Worm (Caenorhabditis elegans) whole organism, mixed stage, embryonic: ENCODE measurements around the gene C31B8.7.

ENCODE experiments used
- M03D4.4 ChIP-seq: sonication (generic microtip); optimal IDR thresholded peaks from 2 replicates; lab custom pipeline; 2017; ENCODE audit warnings: mild to moderate bottlenecking, missing genetic modification characterization, missing compliant biosample characterization
- bed-3 ChIP-seq: fragments of 200-800 bp; sonication (Bioruptor generic); optimal IDR thresholded peaks from 3 replicates; lab custom pipeline; 2018; ENCODE audit warnings: mild to moderate bottlenecking, missing genetic modification characterization, moderate library complexity, missing compliant biosample characterization
- blmp-1 ChIP-seq: fragments of 150-350 bp; optimal IDR thresholded peaks from 2 replicates; lab custom pipeline; 2014; ENCODE audit warnings: missing biosample characterization, missing genetic modification characterization
- ceh-39 ChIP-seq: fragments of 150-350 bp; optimal IDR thresholded peaks from 2 replicates; lab custom pipeline; 2014; ENCODE audit warnings: missing biosample characterization, missing genetic modification characterization
- ceh-43 ChIP-seq: fragments of 200-800 bp; sonication (Bioruptor generic); optimal IDR thresholded peaks from 2 replicates; lab custom pipeline; 2018; ENCODE audit warnings: mild to moderate bottlenecking, missing genetic modification characterization, moderate library complexity, missing compliant biosample characterization
- ceh-83 ChIP-seq: fragments of 200-800 bp; sonication (Bioruptor generic); optimal IDR thresholded peaks from 2 replicates; lab custom pipeline; 2018; ENCODE audit warnings: mild to moderate bottlenecking, missing genetic modification characterization, missing compliant biosample characterization
- ces-1 ChIP-seq: fragments of 150-350 bp; optimal IDR thresholded peaks from 2 replicates; lab custom pipeline; 2014; ENCODE audit warnings: missing biosample characterization, missing genetic modification reagents, missing genetic modification characterization
- cnd-1 ChIP-seq: fragments of 200-800 bp; sonication (Bioruptor generic); optimal IDR thresholded peaks from 2 replicates; lab custom pipeline; 2018; ENCODE audit warnings: mild to moderate bottlenecking, missing genetic modification characterization, missing compliant biosample characterization
- drap-1 ChIP-seq: fragments of 200-800 bp; sonication (Bioruptor generic); optimal IDR thresholded peaks from 3 replicates; lab custom pipeline; 2018; ENCODE audit warnings: mild to moderate bottlenecking, missing genetic modification characterization, missing compliant biosample characterization
- elt-1 ChIP-seq: sonication (generic microtip); optimal IDR thresholded peaks from 2 replicates; lab custom pipeline; 2017; ENCODE audit warnings: missing genetic modification characterization, mild to moderate bottlenecking, missing compliant biosample characterization, antibody characterized with exemption, moderate library complexity, borderline replicate concordance; ENCODE audit not compliant: insufficient read depth
- elt-3 ChIP-seq: fragments of 150-350 bp; optimal IDR thresholded peaks from 2 replicates; lab custom pipeline; 2014; ENCODE audit warnings: missing biosample characterization, missing genetic modification characterization
- flh-1 ChIP-seq: fragments of 200-800 bp; sonication (Bioruptor generic); optimal IDR thresholded peaks from 2 replicates; lab custom pipeline; 2018; ENCODE audit warnings: mild to moderate bottlenecking, missing genetic modification characterization, moderate library complexity, missing compliant biosample characterization
- ham-2 ChIP-seq: fragments of 200-800 bp; sonication (Bioruptor generic); optimal IDR thresholded peaks from 2 replicates; lab custom pipeline; 2018; ENCODE audit warnings: mild to moderate bottlenecking, missing genetic modification characterization, missing compliant biosample characterization
- hlh-1 ChIP-seq: fragments of 150-350 bp; optimal IDR thresholded peaks from 2 replicates; lab custom pipeline; 2014; ENCODE audit warnings: missing biosample characterization, missing genetic modification reagents, missing genetic modification characterization
- lin-13 ChIP-seq: fragments of 150-350 bp; optimal IDR thresholded peaks from 2 replicates; lab custom pipeline; 2014; ENCODE audit warnings: missing biosample characterization, missing genetic modification characterization
- lin-32 ChIP-seq: fragments of 200-800 bp; sonication (Bioruptor generic); optimal IDR thresholded peaks from 2 replicates; lab custom pipeline; 2018; ENCODE audit warnings: mild to moderate bottlenecking, missing genetic modification characterization, missing compliant biosample characterization
- lsy-2 ChIP-seq: fragments of 150-350 bp; optimal IDR thresholded peaks from 2 replicates; lab custom pipeline; 2014; ENCODE audit warnings: missing biosample characterization, missing genetic modification characterization
- mab-5 ChIP-seq: fragments of 150-350 bp; optimal IDR thresholded peaks from 2 replicates; lab custom pipeline; 2014; ENCODE audit warnings: missing biosample characterization, missing genetic modification characterization
- mep-1 ChIP-seq: fragments of 150-350 bp; optimal IDR thresholded peaks from 2 replicates; lab custom pipeline; 2017; ENCODE audit warnings: missing biosample characterization, missing genetic modification reagents, missing genetic modification characterization, inconsistent platforms
- mls-2 ChIP-seq: sonication (generic microtip); optimal IDR thresholded peaks from 2 replicates; lab custom pipeline; 2016; ENCODE audit warnings: mild to moderate bottlenecking, missing genetic modification characterization, moderate library complexity, missing compliant biosample characterization
- nhr-12 ChIP-seq: fragments of 150-350 bp; optimal IDR thresholded peaks from 2 replicates; lab custom pipeline; 2014; ENCODE audit warnings: missing biosample characterization, missing genetic modification characterization
- nhr-2 ChIP-seq: fragments of 150-350 bp; optimal IDR thresholded peaks from 2 replicates; lab custom pipeline; 2014; ENCODE audit warnings: missing biosample characterization, missing genetic modification characterization
- nhr-237 ChIP-seq: fragments of 150-350 bp; optimal IDR thresholded peaks from 2 replicates; lab custom pipeline; 2014; ENCODE audit warnings: missing biosample characterization, missing genetic modification characterization
- nhr-28 ChIP-seq: fragments of 150-350 bp; optimal IDR thresholded peaks from 2 replicates; lab custom pipeline; 2014; ENCODE audit warnings: missing biosample characterization, missing genetic modification characterization
- nhr-76 ChIP-seq: sonication (generic microtip); optimal IDR thresholded peaks from 2 replicates; lab custom pipeline; 2017; ENCODE audit warnings: missing biosample characterization, missing genetic modification characterization
- pha-4 ChIP-seq: fragments of 150-350 bp; optimal IDR thresholded peaks from 2 replicates; lab custom pipeline; 2018; ENCODE audit warnings: missing biosample characterization, missing genetic modification reagents, missing genetic modification characterization
- snpc-4 ChIP-seq: fragments of 150-350 bp; optimal IDR thresholded peaks from 2 replicates; lab custom pipeline; 2014; ENCODE audit warnings: missing biosample characterization, missing genetic modification characterization
- sptf-1 ChIP-seq: sonication (generic microtip); optimal IDR thresholded peaks from 2 replicates; lab custom pipeline; 2017; ENCODE audit warnings: mild to moderate bottlenecking, missing genetic modification characterization, moderate library complexity, missing compliant biosample characterization
- tbx-8 ChIP-seq: fragments of 200-800 bp; sonication (Bioruptor generic); optimal IDR thresholded peaks from 2 replicates; lab custom pipeline; 2018; ENCODE audit warnings: mild to moderate bottlenecking, missing genetic modification characterization, moderate library complexity, missing compliant biosample characterization
- unc-120 ChIP-seq: sonication (generic microtip); optimal IDR thresholded peaks from 2 replicates; lab custom pipeline; 2017; ENCODE audit warnings: missing genetic modification characterization, missing compliant biosample characterization; ENCODE audit not compliant: poor library complexity, severe bottlenecking
- unc-39 ChIP-seq: fragments of 150-350 bp; optimal IDR thresholded peaks from 2 replicates; lab custom pipeline; 2014; ENCODE audit warnings: missing biosample characterization, missing genetic modification characterization
- unc-62 ChIP-seq: fragments of 150-350 bp; optimal IDR thresholded peaks from 2 replicates; lab custom pipeline; 2014; ENCODE audit warnings: missing biosample characterization, missing genetic modification reagents, missing genetic modification characterization
- zip-8 ChIP-seq: fragments of 150-350 bp; optimal IDR thresholded peaks from 2 replicates; lab custom pipeline; 2014; ENCODE audit warnings: missing biosample characterization, missing genetic modification characterization
- ztf-11 ChIP-seq: fragments of 150-350 bp; optimal IDR thresholded peaks from 2 replicates; lab custom pipeline; 2014; ENCODE audit warnings: missing biosample characterization, missing genetic modification characterization

The C31B8.7 gene

ce11 chrV:2888265-2888664 is 14.9 kb downstream of the C31B8.7 start:
- no peak for TF ChIP-seq lsy-2 (tag; lab: Kevin White, UChicago)
- no peak for TF ChIP-seq elt-1 (tag; lab: Kevin White, UChicago)
- TF ChIP-seq bed-3 (GFP tag; lab: Kevin White, UChicago) = no peak
- TF ChIP-seq lin-32 (GFP tag; lab: Kevin White, UChicago) = no peak
- no peak for TF ChIP-seq cnd-1
- TF ChIP-seq ceh-43 = no peak
- no peak for TF ChIP-seq nhr-28 (tag; lab: Kevin White, UChicago)
- TF ChIP-seq ces-1 (GFP tag; lab: Kevin White, UChicago) = no peak
- TF ChIP-seq pha-4 = no peak
- no peak for TF ChIP-seq zip-8 (tag; lab: Kevin White, UChicago)
- TF ChIP-seq snpc-4 (tag; lab: Kevin White, UChicago) = no peak
- TF ChIP-seq ceh-83 (GFP tag; lab: Kevin White, UChicago) = no peak
- TF ChIP-seq mab-5 (tag; lab: Kevin White, UChicago) = no peak
- no peak for TF ChIP-seq nhr-76 (tag; lab: Kevin White, UChicago)
- no peak for TF ChIP-seq tbx-8 (GFP tag; lab: Kevin White, UChicago)
- no peak for TF ChIP-seq mep-1 (tag; lab: Kevin White, UChicago)
- no peak for TF ChIP-seq ham-2
- TF ChIP-seq unc-120 (tag; lab: Kevin White, UChicago) = no peak
- TF ChIP-seq nhr-2 = no peak

- TF ChIP-seq bed-3 (GFP tag; lab: Kevin White, UChicago) (no peak), ztf-11 (tag; lab: Kevin White, UChicago) (no peak), unc-62 (GFP tag; lab: Kevin White, UChicago) (no peak), nhr-237 (tag; lab: Kevin White, UChicago) (no peak), ceh-83 (GFP tag; lab: Kevin White, UChicago) (no peak), nhr-2 (no peak), hlh-1 (tag; lab: Kevin White, UChicago) (no peak), nhr-28 (tag; lab: Kevin White, UChicago) (no peak), zip-8 (tag; lab: Kevin White, UChicago) (no peak), nhr-12 (no peak), drap-1 (GFP tag; lab: Kevin White, UChicago) (no peak), ceh-43 (no peak), sptf-1 (tag; lab: Kevin White, UChicago) (no peak), lsy-2 (tag; lab: Kevin White, UChicago) (no peak), elt-1 (tag; lab: Kevin White, UChicago) (no peak)
Observed at ce11 chrV:2884411-2884810, 18.7 kb downstream of the C31B8.7 start, which contains the start of gene sre-24. Gene sre-24, plus strand, starts transcription at chrV:2884711.

- TF ChIP-seq snpc-4 (tag; lab: Kevin White, UChicago) = no peak
Observed at ce11 chrV:2883097-2883496, 20.0 kb downstream of the C31B8.7 start.

ce11 chrV:2881565-2881964 is 21.6 kb downstream of the C31B8.7 start:
- TF ChIP-seq nhr-28 (tag; lab: Kevin White, UChicago) (no peak), blmp-1 (tag; lab: Kevin White, UChicago) (no peak), tbx-8 (GFP tag; lab: Kevin White, UChicago) (no peak), mls-2 (no peak), unc-39 (tag; lab: Kevin White, UChicago) (no peak), elt-3 (no peak)

ce11 chrV:2881016-2881415 is 22.1 kb downstream of the C31B8.7 start, which contains the start of gene ifc-1:
Gene ifc-1, plus strand, starts transcription at chrV:2881393.
- TF ChIP-seq snpc-4 (tag; lab: Kevin White, UChicago) (no peak), flh-1 (GFP tag; lab: Kevin White, UChicago) (no peak), ceh-39 (tag; lab: Kevin White, UChicago) (no peak), ceh-83 (GFP tag; lab: Kevin White, UChicago) (no peak), drap-1 (GFP tag; lab: Kevin White, UChicago) (no peak), lin-13 (tag; lab: Kevin White, UChicago) (no peak), mab-5 (tag; lab: Kevin White, UChicago) (no peak), lin-32 (GFP tag; lab: Kevin White, UChicago) (no peak), M03D4.4 (tag; lab: Kevin White, UChicago) (no peak), ham-2 (no peak), blmp-1 (tag; lab: Kevin White, UChicago) (no peak), tbx-8 (GFP tag; lab: Kevin White, UChicago) (no peak), pha-4 (no peak), ceh-43 (no peak), mep-1 (tag; lab: Kevin White, UChicago) (no peak), elt-3 (no peak), unc-120 (tag; lab: Kevin White, UChicago) (no peak), zip-8 (tag; lab: Kevin White, UChicago) (no peak), nhr-28 (tag; lab: Kevin White, UChicago) (no peak)
